Worm (Caenorhabditis elegans): ENCODE measurements around the gene trxr-1.
A peak's percentile ranks its signal among the peaks of the same experiment; 100 is the strongest.

trxr-1 gene

DNA sequence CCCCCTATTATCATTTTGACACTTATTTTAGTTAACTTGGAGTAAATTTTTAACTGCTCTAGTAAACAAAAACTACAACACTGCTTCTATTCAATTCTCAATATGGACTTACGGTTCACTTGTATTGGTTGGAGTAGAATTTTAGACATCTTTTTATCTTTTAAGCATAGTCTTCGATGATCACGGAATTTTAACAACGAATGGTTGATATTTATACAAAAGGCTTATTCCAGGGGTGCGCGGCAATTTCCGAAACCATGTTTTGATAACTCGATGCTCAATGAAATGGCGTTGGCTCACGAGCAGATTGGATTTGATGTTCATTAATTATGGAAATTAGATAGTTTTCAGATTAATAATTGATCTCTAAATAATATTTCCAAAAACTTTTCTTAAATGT, 31.7 kb downstream of the trxr-1 start:
- no peak for TF ChIP-seq ceh-28 (tag; optimal IDR thresholded peaks at IDR 0.05)
- no peak for TF ChIP-seq elt-3 (tag; optimal IDR thresholded peaks at IDR 0.05)
- TF ChIP-seq pqm-1 (tag; optimal IDR thresholded peaks at IDR 0.05), result no peak
- TF ChIP-seq ztf-4 (tag; optimal IDR thresholded peaks at IDR 0.05), result no peak
- no peak for TF ChIP-seq ceh-9 (tag; optimal IDR thresholded peaks at IDR 0.05)

DNA sequence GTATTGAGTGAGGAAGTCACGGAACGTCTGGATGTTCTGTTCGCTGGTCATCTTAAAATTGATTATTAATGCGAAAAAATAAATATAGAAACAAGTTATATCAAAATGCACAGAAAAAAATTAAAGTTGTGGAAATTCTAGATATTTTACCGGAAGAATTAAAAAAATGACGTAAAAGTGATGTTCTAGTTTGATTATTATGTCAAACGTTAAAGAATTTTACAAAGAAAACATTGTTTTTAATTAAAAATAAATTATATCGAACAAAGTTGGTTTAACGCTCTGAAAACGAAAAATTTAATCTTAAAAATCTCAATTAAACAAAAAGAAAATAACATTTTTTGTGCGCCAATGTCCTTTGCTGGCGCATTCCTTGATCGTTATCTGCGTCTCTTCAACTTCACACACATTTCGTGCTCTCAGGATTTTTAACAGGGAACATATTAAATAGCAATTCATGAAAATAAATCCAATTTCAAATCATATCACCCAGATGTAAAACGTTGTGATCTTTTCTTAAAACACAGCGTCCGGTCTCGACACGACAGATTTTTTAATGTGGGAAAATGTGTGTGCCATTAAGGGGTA, 32.9 kb downstream of the trxr-1 start, which contains the start of gene tin-9.1:
TSS of gene tin-9.1 (minus strand) at position 51 of the 588 bp plus-strand sequence.
- peak; percentile 19 for TF ChIP-seq elt-1 (tag; optimal IDR thresholded peaks at IDR 0.05)
- TF ChIP-seq skn-1 (tag; optimal IDR thresholded peaks at IDR 0.05), result no peak
- TF ChIP-seq nhr-28 (tag; optimal IDR thresholded peaks at IDR 0.05), result no peak
- TF ChIP-seq nhr-43 (tag; optimal IDR thresholded peaks at IDR 0.05; ENCODE audit: poor library complexity, severe bottlenecking), result peak; percentile 35
- peak; percentile 11 for TF ChIP-seq pqm-1 (tag; optimal IDR thresholded peaks at IDR 0.05)
- TF ChIP-seq pha-4 (tag; optimal IDR thresholded peaks at IDR 0.05), result peak; percentile 89
- TF ChIP-seq ceh-28 (tag; optimal IDR thresholded peaks at IDR 0.05), result peak; percentile 35
- no peak for TF ChIP-seq fkh-10 (GFP tag; optimal IDR thresholded peaks at IDR 0.05)
- peak; percentile 34 for TF ChIP-seq elt-2 (tag; optimal IDR thresholded peaks at IDR 0.05)
- TF ChIP-seq ceh-82 (tag; optimal IDR thresholded peaks at IDR 0.05), result no peak
- TF ChIP-seq nhr-12 (tag; optimal IDR thresholded peaks at IDR 0.05), result no peak
- no peak for TF ChIP-seq ZK546.5 (tag; optimal IDR thresholded peaks at IDR 0.05)
- TF ChIP-seq nfya-1 (tag; optimal IDR thresholded peaks at IDR 0.05; ENCODE audit: insufficient read depth), result peak; percentile 84
- no peak for TF ChIP-seq zag-1 (tag; optimal IDR thresholded peaks at IDR 0.05)
- TF ChIP-seq egl-5 (tag; optimal IDR thresholded peaks at IDR 0.05), result no peak
- peak; percentile 2 for TF ChIP-seq R02D3.7 (tag; optimal IDR thresholded peaks at IDR 0.05)
- TF ChIP-seq fkh-2 (tag; optimal IDR thresholded peaks at IDR 0.05), result no peak
- no peak for TF ChIP-seq aly-2 (tag; optimal IDR thresholded peaks at IDR 0.05)
- no peak for TF ChIP-seq egl-27 (tag; optimal IDR thresholded peaks at IDR 0.05)
- no peak for TF ChIP-seq nhr-77 (tag; optimal IDR thresholded peaks at IDR 0.05)
- TF ChIP-seq nhr-76 (tag; optimal IDR thresholded peaks at IDR 0.05), result no peak
- TF ChIP-seq mdl-1 (tag; optimal IDR thresholded peaks at IDR 0.05), result no peak
- TF ChIP-seq fos-1 (tag; optimal IDR thresholded peaks at IDR 0.05), result no peak
- no peak for TF ChIP-seq elt-3 (tag; optimal IDR thresholded peaks at IDR 0.05)
- TF ChIP-seq ama-1 (optimal IDR thresholded peaks at IDR 0.05), result no peak
- no peak for TF ChIP-seq unc-39 (tag; optimal IDR thresholded peaks at IDR 0.05)
- TF ChIP-seq lin-15B (tag; optimal IDR thresholded peaks at IDR 0.05), result peak; percentile 76
- peak; percentile 40 for TF ChIP-seq hmg-11 (tag; optimal IDR thresholded peaks at IDR 0.05)
- TF ChIP-seq nhr-23 (tag; optimal IDR thresholded peaks at IDR 0.05), result peak; percentile 80
- TF ChIP-seq snpc-4 (tag; optimal IDR thresholded peaks at IDR 0.05), result peak; percentile 88
- TF ChIP-seq ztf-4 (tag; optimal IDR thresholded peaks at IDR 0.05), result no peak
- TF ChIP-seq unc-62 (GFP tag; optimal IDR thresholded peaks at IDR 0.05), result no peak
- TF ChIP-seq lsy-12 (tag; optimal IDR thresholded peaks at IDR 0.05), result no peak
- TF ChIP-seq sea-2 (GFP tag; optimal IDR thresholded peaks at IDR 0.05), result no peak
- TF ChIP-seq ceh-9 (tag; optimal IDR thresholded peaks at IDR 0.05), result no peak
- TF ChIP-seq lin-39 (tag; optimal IDR thresholded peaks at IDR 0.05), result no peak
- no peak for TF ChIP-seq nhr-67 (tag; optimal IDR thresholded peaks at IDR 0.05)
- TF ChIP-seq nhr-237 (tag; optimal IDR thresholded peaks at IDR 0.05), result no peak
- no peak for TF ChIP-seq ztf-11 (tag; optimal IDR thresholded peaks at IDR 0.05)
- no peak for TF ChIP-seq nhr-11 (tag; optimal IDR thresholded peaks at IDR 0.05)
- TF ChIP-seq jun-1 (tag; optimal IDR thresholded peaks at IDR 0.05), result peak; percentile 47
- no peak for TF ChIP-seq ceh-16 (tag; optimal IDR thresholded peaks at IDR 0.05)
- no peak for TF ChIP-seq daf-12 (tag; optimal IDR thresholded peaks at IDR 0.05)
- TF ChIP-seq tbx-2 (tag; optimal IDR thresholded peaks at IDR 0.05), result peak; percentile 35
- TF ChIP-seq eor-1 (tag; optimal IDR thresholded peaks at IDR 0.05), result no peak
- no peak for TF ChIP-seq mml-1 (tag; optimal IDR thresholded peaks at IDR 0.05)
- TF ChIP-seq nhr-25 (tag; optimal IDR thresholded peaks at IDR 0.05), result peak; percentile 55

Measured in whole organism, L3 larva.